Worm (Caenorhabditis elegans) whole organism, L4 larva: ENCODE data around the gene gpa-1.
"Not testable (repeated sequence)": the region's sequence is repeated elsewhere in the genome, so short reads cannot be mapped to it uniquely, and the experiment has no call there.

Experiments
- ZK337.2 ChIP-seq: fragments of 200-800 bp; sonication (Bioruptor generic); IDR thresholded peaks from 2 replicates; pipeline ENCODE4 v1.3.6; 2022; ENCODE audit warnings: missing genetic modification reagents, missing genetic modification characterization, missing compliant biosample characterization
- ama-1 ChIP-seq: fragments of 150-350 bp; optimal IDR thresholded peaks from 2 replicates; lab custom pipeline; 2014; ENCODE audit warnings: inconsistent platforms, mixed read lengths
- ceh-32 ChIP-seq: sonication (generic microtip); optimal IDR thresholded peaks from 2 replicates; lab custom pipeline; 2016; ENCODE audit warnings: mild to moderate bottlenecking, missing genetic modification characterization, missing compliant biosample characterization; ENCODE audit not compliant: poor library complexity
- jun-1 ChIP-seq: fragments of 150-350 bp; optimal IDR thresholded peaks from 2 replicates; lab custom pipeline; 2014; ENCODE audit warnings: missing biosample characterization, missing genetic modification reagents, missing genetic modification characterization
- lin-13 ChIP-seq: fragments of 150-350 bp; optimal IDR thresholded peaks from 2 replicates; lab custom pipeline; 2014; ENCODE audit warnings: missing biosample characterization, missing genetic modification reagents, missing genetic modification characterization
- lsy-2 ChIP-seq, 2 experiments: fragments of 150-350 bp in 1 of 2; sonication (generic microtip) in 1 of 2; optimal IDR thresholded peaks; 2 replicates each; lab custom pipeline; 2014 to 2017; ENCODE audit warnings: missing biosample characterization in 2 of 2, missing genetic modification characterization in 2 of 2
- nhr-10 ChIP-seq: fragments of 150-350 bp; optimal IDR thresholded peaks from 2 replicates; lab custom pipeline; 2014; ENCODE audit warnings: missing biosample characterization, missing genetic modification characterization
- zip-11 ChIP-seq: fragments of 200-800 bp; sonication (Bioruptor generic); IDR thresholded peaks from 2 replicates; pipeline ENCODE4 v1.3.6; 2022; ENCODE audit warnings: missing genetic modification characterization, missing compliant biosample characterization

DNA sequence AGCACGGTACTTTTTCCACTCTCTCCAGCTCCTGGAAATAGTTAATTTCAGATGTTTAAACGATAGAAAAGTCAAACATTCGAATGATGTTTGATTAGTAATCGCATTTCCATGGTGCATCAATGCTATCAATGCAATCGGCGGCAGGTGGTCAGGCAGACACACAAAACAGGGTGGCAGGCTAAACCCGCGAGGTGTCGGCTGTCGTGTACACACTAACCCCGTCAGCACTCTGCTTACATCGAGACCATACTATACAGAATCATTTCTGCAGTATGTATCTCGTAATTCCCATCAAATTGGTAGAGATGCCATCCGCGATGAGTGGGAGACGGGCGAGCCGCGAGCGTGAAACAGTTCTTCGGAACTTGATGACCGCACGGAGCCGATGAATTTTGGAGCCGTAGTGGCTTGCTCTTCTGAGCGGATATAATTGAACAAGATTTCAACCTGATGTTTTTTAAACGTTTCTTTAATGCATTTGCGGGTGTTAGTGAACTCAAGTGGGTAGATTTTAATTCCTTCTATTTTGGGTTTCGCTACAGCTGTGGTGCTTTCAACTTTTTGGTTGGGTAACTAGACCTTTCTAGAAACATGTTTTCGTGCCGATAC, 678 bp downstream of the gpa-1 start:
- not testable (repeated sequence) for TF ChIP-seq lin-13; lsy-2 (tag; optimal IDR thresholded peaks at IDR 0.05; lab: Kevin White, UChicago); nhr-10 (tag; lab: Kevin White, UChicago); ceh-32 (tag; lab: Kevin White, UChicago); jun-1 (tag; lab: Kevin White, UChicago); ama-1; zip-11; ZK337.2 (GFP tag; lab: Robert Waterston, UW)
